Fruit fly (Drosophila melanogaster) whole organism, embryonic: ENCODE data around the gene CG9240.

Source experiments
- Atf-2 ChIP-seq: fragments of 200-800 bp; sonication (Bioruptor generic); optimal IDR thresholded peaks from 2 replicates; lab custom pipeline; 2016; ENCODE audit warnings: missing biosample characterization, missing genetic modification characterization
- Awh ChIP-seq: fragments of 200-800 bp; sonication (Bioruptor generic); IDR thresholded peaks from 2 replicates; pipeline ENCODE4, ENCODE4 v1.3.6; 2022; ENCODE audit warnings: missing biosample characterization, missing genetic modification characterization
- CG10366 ChIP-seq: fragments of 200-800 bp; sonication (Bioruptor generic); IDR thresholded peaks from 2 replicates; pipeline ENCODE4 v1.3.6; 2022; ENCODE audit warnings: missing biosample characterization, missing genetic modification characterization
- CG10543 ChIP-seq: fragments of 200-800 bp; sonication (Bioruptor generic); optimal IDR thresholded peaks from 3 replicates; lab custom pipeline; 2017; ENCODE audit warnings: missing biosample characterization, mild to moderate bottlenecking, missing genetic modification characterization, moderate library complexity
- CG10654 ChIP-seq: fragments of 200-800 bp; sonication (Bioruptor generic); optimal IDR thresholded peaks from 2 replicates; lab custom pipeline; 2016; ENCODE audit warnings: missing biosample characterization, missing genetic modification characterization
- CG11085 ChIP-seq: fragments of 200-800 bp; sonication (Bioruptor generic); IDR thresholded peaks from 2 replicates; pipeline ENCODE4 v1.3.6; 2022; ENCODE audit warnings: missing biosample characterization, missing genetic modification characterization
- CG12391 ChIP-seq: fragments of 200-800 bp; sonication (Bioruptor generic); optimal IDR thresholded peaks from 3 replicates; lab custom pipeline; 2018; ENCODE audit warnings: missing biosample characterization, mild to moderate bottlenecking, missing genetic modification characterization, moderate library complexity
- CG13624 ChIP-seq: fragments of 200-800 bp; sonication (Bioruptor generic); optimal IDR thresholded peaks from 2 replicates; lab custom pipeline; 2016; ENCODE audit warnings: missing biosample characterization, missing genetic modification characterization
- CG15011 ChIP-seq: fragments of 200-800 bp; sonication (Bioruptor generic); optimal IDR thresholded peaks from 3 replicates; lab custom pipeline; 2018; ENCODE audit warnings: missing biosample characterization, mild to moderate bottlenecking, missing genetic modification characterization
- CG17186 ChIP-seq: fragments of 200-800 bp; sonication (Bioruptor generic); optimal IDR thresholded peaks from 3 replicates; lab custom pipeline; 2017; ENCODE audit warnings: missing biosample characterization, missing genetic modification reagents, missing genetic modification characterization
- CG1792 ChIP-seq: fragments of 200-800 bp; sonication (Bioruptor generic); optimal IDR thresholded peaks from 2 replicates; lab custom pipeline; 2016; ENCODE audit warnings: missing biosample characterization, missing genetic modification characterization
- CG18476 ChIP-seq: fragments of 200-800 bp; sonication (Bioruptor generic); optimal IDR thresholded peaks from 2 replicates; lab custom pipeline; 2016; ENCODE audit warnings: missing biosample characterization, mild to moderate bottlenecking, missing genetic modification characterization
- CG18619 ChIP-seq: fragments of 200-800 bp; sonication (Bioruptor generic); optimal IDR thresholded peaks from 3 replicates; lab custom pipeline; 2017; ENCODE audit warnings: missing biosample characterization, mild to moderate bottlenecking, missing genetic modification characterization
- CG2202 ChIP-seq: fragments of 200-800 bp; sonication (Bioruptor generic); optimal IDR thresholded peaks from 2 replicates; lab custom pipeline; 2018; ENCODE audit warnings: missing biosample characterization, mild to moderate bottlenecking, missing genetic modification characterization
- CG31388 ChIP-seq: fragments of 200-800 bp; sonication (Bioruptor generic); optimal IDR thresholded peaks from 2 replicates; lab custom pipeline; 2016; ENCODE audit warnings: missing biosample characterization, missing genetic modification characterization
- CG32772 ChIP-seq: fragments of 200-800 bp; sonication (Bioruptor generic); IDR thresholded peaks from 2 replicates; pipeline ENCODE4 v1.3.6; 2022; ENCODE audit warnings: missing biosample characterization, missing genetic modification characterization
- CG34224 ChIP-seq: fragments of 200-800 bp; sonication (Bioruptor generic); IDR thresholded peaks from 3 replicates; pipeline ENCODE4 v1.3.6; 2022; ENCODE audit warnings: missing biosample characterization, missing genetic modification characterization; ENCODE audit not compliant: partially characterized antibody
- CG6254 ChIP-seq: fragments of 200-800 bp; sonication (Bioruptor generic); optimal IDR thresholded peaks from 3 replicates; lab custom pipeline; 2017; ENCODE audit warnings: mild to moderate bottlenecking, missing biosample characterization, missing genetic modification reagents, missing genetic modification characterization
- CG7745 ChIP-seq: fragments of 200-800 bp; sonication (Bioruptor generic); optimal IDR thresholded peaks from 2 replicates; lab custom pipeline; 2018; ENCODE audit warnings: missing biosample characterization, mild to moderate bottlenecking, missing genetic modification characterization, moderate library complexity
- CG9609 ChIP-seq: fragments of 200-800 bp; sonication (Bioruptor generic); optimal IDR thresholded peaks from 3 replicates; lab custom pipeline; 2016; ENCODE audit warnings: missing biosample characterization, missing genetic modification characterization
- CTCF ChIP-seq: fragments of 200-800 bp; sonication (Bioruptor generic); optimal IDR thresholded peaks from 2 replicates; lab custom pipeline; 2017; ENCODE audit warnings: missing biosample characterization, mild to moderate bottlenecking, missing genetic modification characterization, moderate library complexity
- CkIIα-i1 ChIP-seq: fragments of 200-800 bp; sonication (Bioruptor generic); IDR thresholded peaks from 2 replicates; pipeline ENCODE4 v1.3.6; 2022; ENCODE audit warnings: missing biosample characterization, missing genetic modification characterization
- Deaf1 ChIP-seq: fragments of 200-800 bp; optimal IDR thresholded peaks from 3 replicates; lab custom pipeline; 2019; ENCODE audit warnings: missing biosample characterization, mild to moderate bottlenecking, missing genetic modification characterization, moderate library complexity
- E2f2 ChIP-seq: fragments of 200-800 bp; sonication (Bioruptor generic); IDR thresholded peaks from 2 replicates; pipeline ENCODE4 v1.3.6; 2022; ENCODE audit warnings: missing biosample characterization, missing genetic modification characterization
- Gsc ChIP-seq: fragments of 200-800 bp; sonication (Bioruptor generic); IDR thresholded peaks from 2 replicates; pipeline ENCODE4 v1.3.6; 2022; ENCODE audit warnings: missing biosample characterization, missing genetic modification characterization
- H15 ChIP-seq: fragments of 200-800 bp; sonication (Bioruptor generic); IDR thresholded peaks from 3 replicates; pipeline ENCODE4 v1.3.6; 2022; ENCODE audit warnings: missing biosample characterization, missing genetic modification characterization
- Hr39 ChIP-seq: fragments of >200 bp; optimal IDR thresholded peaks from 2 replicates; lab custom pipeline; 2017
- Nf-YA ChIP-seq: fragments of 200-800 bp; sonication (Bioruptor generic); IDR thresholded peaks from 2 replicates; pipeline ENCODE4 v1.3.6; 2022; ENCODE audit warnings: missing biosample characterization, missing genetic modification characterization
- Nf-YB ChIP-seq: fragments of 200-800 bp; sonication (Bioruptor generic); optimal IDR thresholded peaks from 3 replicates; lab custom pipeline; 2019; ENCODE audit warnings: missing biosample characterization, mild to moderate bottlenecking, missing genetic modification characterization, moderate library complexity
- Six4 ChIP-seq: fragments of 200-800 bp; sonication (Bioruptor generic); optimal IDR thresholded peaks from 2 replicates; lab custom pipeline; 2016; ENCODE audit warnings: missing biosample characterization, missing genetic modification characterization
- Stat92E ChIP-seq, 3 experiments: fragments of >200 bp in 2 of 3; fragments of 200-800 bp in 1 of 3; sonication (Bioruptor generic) in 1 of 3; optimal IDR thresholded peaks; 2 replicates each; lab custom pipeline; 2017 to 2019; ENCODE audit warnings: missing biosample characterization in 3 of 3, missing genetic modification characterization in 3 of 3, mild to moderate bottlenecking in 1 of 3, moderate library complexity in 1 of 3
- btn ChIP-seq: fragments of 200-800 bp; sonication (Bioruptor generic); optimal IDR thresholded peaks from 2 replicates; lab custom pipeline; 2016; ENCODE audit warnings: missing biosample characterization, missing genetic modification characterization
- da ChIP-seq: fragments of 200-800 bp; sonication (Bioruptor generic); optimal IDR thresholded peaks from 2 replicates; lab custom pipeline; 2016; ENCODE audit warnings: missing biosample characterization, missing genetic modification characterization
- danr ChIP-seq: fragments of 200-800 bp; sonication (Bioruptor generic); IDR thresholded peaks from 2 replicates; pipeline ENCODE4 v1.3.6; 2022; ENCODE audit warnings: missing biosample characterization, missing genetic modification characterization
- dpn ChIP-seq, 2 experiments: fragments of 200-800 bp; sonication (Bioruptor generic); optimal IDR thresholded peaks; 3 replicates each; lab custom pipeline; 2016; ENCODE audit warnings: missing biosample characterization in 2 of 2, missing genetic modification characterization in 2 of 2
- eve ChIP-seq, 2 experiments: fragments of >200 bp; optimal IDR thresholded peaks; 2 replicates each; lab custom pipeline; 2017; ENCODE audit warnings: missing biosample characterization in 2 of 2, missing genetic modification characterization in 2 of 2
- eyg ChIP-seq: fragments of 200-800 bp; sonication (Bioruptor generic); optimal IDR thresholded peaks from 3 replicates; lab custom pipeline; 2016; ENCODE audit warnings: missing biosample characterization, missing genetic modification characterization
- gcm2 ChIP-seq: fragments of 200-800 bp; sonication (Bioruptor generic); optimal IDR thresholded peaks from 2 replicates; lab custom pipeline; 2016; ENCODE audit warnings: missing biosample characterization, missing genetic modification characterization
- gro ChIP-seq: fragments of 200-800 bp; sonication (Bioruptor generic); optimal IDR thresholded peaks from 2 replicates; lab custom pipeline; 2016; ENCODE audit warnings: missing biosample characterization, missing genetic modification characterization
- gsb ChIP-seq: fragments of 200-800 bp; sonication (Bioruptor generic); IDR thresholded peaks from 2 replicates; pipeline ENCODE4 v1.3.6; 2022; ENCODE audit warnings: missing biosample characterization, missing genetic modification characterization
- ind ChIP-seq: fragments of 200-800 bp; sonication (Bioruptor generic); optimal IDR thresholded peaks from 3 replicates; lab custom pipeline; 2016; ENCODE audit warnings: missing biosample characterization, missing genetic modification characterization
- inv ChIP-seq: fragments of 200-800 bp; sonication (Bioruptor generic); IDR thresholded peaks from 2 replicates; pipeline ENCODE4 v1.3.6; 2022; ENCODE audit warnings: missing biosample characterization, missing genetic modification characterization; ENCODE audit not compliant: partially characterized antibody
- jing ChIP-seq: fragments of 200-800 bp; sonication (Bioruptor generic); optimal IDR thresholded peaks from 2 replicates; lab custom pipeline; 2018; ENCODE audit warnings: missing biosample characterization, mild to moderate bottlenecking, missing genetic modification characterization
- lmd ChIP-seq: fragments of 200-800 bp; sonication (Bioruptor generic); IDR thresholded peaks from 2 replicates; pipeline ENCODE4 v1.3.6; 2022; ENCODE audit warnings: missing biosample characterization, missing genetic modification characterization
- luna ChIP-seq: fragments of 200-800 bp; sonication (Bioruptor generic); optimal IDR thresholded peaks from 2 replicates; lab custom pipeline; 2016; ENCODE audit warnings: missing biosample characterization, missing genetic modification characterization
- p53 ChIP-seq: fragments of 200-800 bp; sonication (Bioruptor generic); optimal IDR thresholded peaks from 2 replicates; lab custom pipeline; 2016; ENCODE audit warnings: missing biosample characterization, missing genetic modification characterization
- pb ChIP-seq: fragments of 200-800 bp; sonication (Bioruptor generic); optimal IDR thresholded peaks from 3 replicates; lab custom pipeline; 2016; ENCODE audit warnings: missing biosample characterization, missing genetic modification characterization
- sens ChIP-seq: fragments of 200-800 bp; sonication (Bioruptor generic); peaks from one replicate; lab custom pipeline; 2016; ENCODE audit warnings: missing biosample characterization, missing genetic modification characterization
- tio ChIP-seq: fragments of 200-800 bp; sonication (Bioruptor generic); optimal IDR thresholded peaks from 2 replicates; lab custom pipeline; 2017; ENCODE audit warnings: missing biosample characterization, missing genetic modification characterization, inconsistent platforms
- tll ChIP-seq, 2 experiments: fragments of 200-800 bp in 1 of 2; fragments of >200 bp in 1 of 2; sonication (Bioruptor generic) in 1 of 2; optimal IDR thresholded peaks; 2 replicates each; lab custom pipeline; 2017 to 2019; ENCODE audit warnings: missing biosample characterization in 2 of 2, missing genetic modification characterization in 2 of 2, mild to moderate bottlenecking in 1 of 2, moderate library complexity in 1 of 2
- tna ChIP-seq: fragments of 200-800 bp; sonication (Bioruptor generic); IDR thresholded peaks from 2 replicates; pipeline ENCODE4 v1.3.6; 2022; ENCODE audit warnings: missing biosample characterization, missing genetic modification characterization; ENCODE audit not compliant: partially characterized antibody

Gene CG9240

DNA sequence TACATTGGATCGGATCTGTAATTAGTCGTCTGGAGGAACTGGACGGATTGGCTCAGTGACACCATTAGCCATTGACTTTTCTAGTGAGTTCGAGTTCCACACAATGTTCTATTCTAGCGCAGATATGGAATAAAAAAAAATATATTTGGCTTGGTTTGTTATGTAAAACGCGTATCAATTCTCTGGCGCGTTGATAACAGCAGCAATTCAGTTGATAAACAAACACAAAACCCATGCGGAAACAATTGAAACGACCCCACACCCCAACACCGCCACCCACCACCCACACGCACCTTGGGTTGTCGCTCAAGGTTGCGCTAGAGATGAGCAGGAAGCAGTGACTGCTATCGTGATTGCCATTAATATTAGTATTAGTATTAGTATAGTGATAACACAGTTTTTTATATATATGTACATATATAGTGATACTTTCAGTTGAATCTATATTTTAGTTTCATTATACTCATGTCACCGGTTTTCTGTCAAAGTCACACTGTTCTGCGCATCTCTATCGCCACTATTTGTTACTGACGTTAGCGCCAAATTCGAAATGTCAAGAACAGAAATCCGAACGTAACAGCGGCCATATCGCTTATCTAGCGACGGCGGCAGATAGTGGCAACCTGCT is 3.4 kb downstream of the CG9240 start (continued):
- TF ChIP-seq Six4 (GFP tag; lab: Kevin White, UChicago) (peak; percentile 84), jing (GFP tag; lab: Kevin White, UChicago) (peak; percentile 76), inv (GFP tag; lab: Robert Waterston, UW) (0 out of 2 replicates have a peak, but pooled peaks have one; percentile 16), CkIIα-i1 (peak; percentile 30; the same call in 1 of the 2 replicates), Awh (GFP tag; lab: Robert Waterston, UW) (peak; percentile 81), CG11085 (GFP tag; lab: Robert Waterston, UW) (peak; percentile 91), pb (GFP tag; lab: Kevin White, UChicago) (no peak), E2f2 (GFP tag; lab: Robert Waterston, UW) (peak; percentile 89), CG17186 (GFP tag; lab: Kevin White, UChicago) (peak; percentile 78), Atf-2 (GFP tag; lab: Kevin White, UChicago) (no peak), Gsc (GFP tag; lab: Robert Waterston, UW) (peak; percentile 71), CG10654 (GFP tag; lab: Kevin White, UChicago) (peak; percentile 87), CG12391 (peak; percentile 93), Hr39 (lab: Kevin White, UChicago) (no peak), Deaf1 (tag; lab: Kevin White, UChicago) (peak; percentile 76), CG13624 (GFP tag; lab: Kevin White, UChicago) (peak; percentile 67), lmd (GFP tag; lab: Robert Waterston, UW) (peak; percentile 94), tll (GFP tag; optimal IDR thresholded peaks at IDR 0.05; lab: Kevin White, UChicago) (no peak), ind (GFP tag; lab: Kevin White, UChicago) (peak; percentile 94), Stat92E (GFP tag; optimal IDR thresholded peaks at IDR 0.05; lab: Kevin White, UChicago) (peak in 1 of 3 experiments; percentile 47), gcm2 (GFP tag; lab: Kevin White, UChicago) (peak; percentile 31), CTCF (GFP tag; lab: Kevin White, UChicago) (peak; percentile 29), CG32772 (peak; percentile 93), CG10543 (peak; percentile 97), sens (GFP tag; lab: Kevin White, UChicago) (peak; percentile 83), CG1792 (GFP tag; lab: Kevin White, UChicago) (peak; percentile 25), eyg (GFP tag; lab: Kevin White, UChicago) (no peak), tio (GFP tag; lab: Kevin White, UChicago) (peak; percentile 76), CG15011 (GFP tag; lab: Kevin White, UChicago) (peak; percentile 89), tna (GFP tag; lab: Robert Waterston, UW) (no peak), CG18476 (GFP tag; lab: Kevin White, UChicago) (peak; percentile 76), CG9609 (no peak), CG7745 (tag; lab: Kevin White, UChicago) (no peak), Nf-YA (GFP tag; lab: Robert Waterston, UW) (peak; percentile 81), H15 (GFP tag; lab: Robert Waterston, UW) (peak; percentile 94), gsb (GFP tag; lab: Robert Waterston, UW) (peak; percentile 90), Nf-YB (GFP tag; lab: Kevin White, UChicago) (peak; percentile 56), CG6254 (GFP tag; lab: Kevin White, UChicago) (peak; percentile 81), btn (GFP tag; lab: Kevin White, UChicago) (no peak), gro (peak; percentile 27), CG18619 (peak; percentile 87), CG10366 (GFP tag; lab: Robert Waterston, UW) (peak; percentile 92), danr (GFP tag; lab: Robert Waterston, UW) (peak; percentile 84), CG2202 (tag; lab: Kevin White, UChicago) (peak; percentile 56), eve (GFP tag; optimal IDR thresholded peaks at IDR 0.05; lab: Kevin White, UChicago) (no peak), luna (GFP tag; lab: Kevin White, UChicago) (peak; percentile 4), dpn (GFP tag; optimal IDR thresholded peaks at IDR 0.05; lab: Kevin White, UChicago) (peak; percentile 68 to 91), p53 (GFP tag; lab: Kevin White, UChicago) (no peak), CG31388 (GFP tag; lab: Kevin White, UChicago) (peak; percentile 80), CG34224 (GFP tag; lab: Robert Waterston, UW) (no peak; the same call in 2 of the 3 replicates), da (no peak)
